Fruit fly (Drosophila melanogaster) whole organism, embryonic: Measurements from ENCODE around the gene CG44257.

Source experiments
- Ada2b ChIP-seq: fragments of 200-800 bp; sonication (Bioruptor generic); IDR thresholded peaks from 2 replicates; pipeline ENCODE4 v1.3.6; 2022; ENCODE audit warnings: missing biosample characterization, missing genetic modification characterization
- BEAF-32 ChIP-seq: fragments of 200-800 bp; sonication (Bioruptor generic); optimal IDR thresholded peaks from 3 replicates; lab custom pipeline; 2017; ENCODE audit warnings: missing biosample characterization, missing genetic modification characterization, mild to moderate bottlenecking, moderate library complexity, missing genetic modification reagents
- CG10274 ChIP-seq: fragments of 200-800 bp; sonication (Bioruptor generic); optimal IDR thresholded peaks from 3 replicates; lab custom pipeline; 2017; ENCODE audit warnings: missing biosample characterization, mild to moderate bottlenecking, missing genetic modification characterization
- CG12104 ChIP-seq: fragments of 200-800 bp; sonication (Bioruptor generic); optimal IDR thresholded peaks from 3 replicates; lab custom pipeline; 2016; ENCODE audit warnings: missing biosample characterization, missing genetic modification characterization
- CG12236 ChIP-seq: fragments of 200-800 bp; sonication (Bioruptor generic); optimal IDR thresholded peaks from 2 replicates; lab custom pipeline; 2016; ENCODE audit warnings: missing biosample characterization, missing genetic modification characterization
- CG13123 ChIP-seq: fragments of 200-800 bp; sonication (Bioruptor generic); optimal IDR thresholded peaks from 2 replicates; lab custom pipeline; 2016; ENCODE audit warnings: missing biosample characterization, missing genetic modification characterization
- CG14441 ChIP-seq: fragments of 200-800 bp; sonication (Bioruptor generic); IDR thresholded peaks from 2 replicates; pipeline ENCODE4 v1.3.6; 2022; ENCODE audit warnings: missing biosample characterization, missing genetic modification characterization
- CG17568 ChIP-seq: fragments of 200-800 bp; sonication (Bioruptor generic); optimal IDR thresholded peaks from 2 replicates; lab custom pipeline; 2018; ENCODE audit warnings: missing biosample characterization, mild to moderate bottlenecking, missing genetic modification characterization, moderate library complexity
- CG17802 ChIP-seq: fragments of 200-800 bp; sonication (Bioruptor generic); optimal IDR thresholded peaks from 2 replicates; lab custom pipeline; 2018; ENCODE audit warnings: missing biosample characterization, mild to moderate bottlenecking, missing genetic modification characterization, moderate library complexity
- CG1792 ChIP-seq: fragments of 200-800 bp; sonication (Bioruptor generic); optimal IDR thresholded peaks from 2 replicates; lab custom pipeline; 2016; ENCODE audit warnings: missing biosample characterization, missing genetic modification characterization
- CG30403 ChIP-seq: fragments of 200-800 bp; sonication (Bioruptor generic); optimal IDR thresholded peaks from 3 replicates; lab custom pipeline; 2016; ENCODE audit warnings: missing biosample characterization, missing genetic modification characterization
- CG31365 ChIP-seq: fragments of 200-800 bp; sonication (Bioruptor generic); optimal IDR thresholded peaks from 2 replicates; lab custom pipeline; 2018; ENCODE audit warnings: missing biosample characterization, mild to moderate bottlenecking, missing genetic modification characterization
- CG3281 ChIP-seq: fragments of 200-800 bp; sonication (Bioruptor generic); optimal IDR thresholded peaks from 3 replicates; lab custom pipeline; 2017; ENCODE audit warnings: missing biosample characterization, mild to moderate bottlenecking, missing genetic modification characterization
- CG33213 ChIP-seq: fragments of 200-800 bp; sonication (Bioruptor generic); optimal IDR thresholded peaks from 3 replicates; lab custom pipeline; 2016; ENCODE audit warnings: missing biosample characterization, missing genetic modification characterization
- CG4328 ChIP-seq: fragments of 200-800 bp; sonication (Bioruptor generic); optimal IDR thresholded peaks from 3 replicates; lab custom pipeline; 2017; ENCODE audit warnings: missing biosample characterization, missing genetic modification reagents, missing genetic modification characterization
- CG4730 ChIP-seq: fragments of 200-800 bp; sonication (Bioruptor generic); IDR thresholded peaks from 2 replicates; pipeline ENCODE4 v1.3.6; 2022; ENCODE audit warnings: missing biosample characterization, missing genetic modification characterization
- CG6175 ChIP-seq: fragments of 200-800 bp; sonication (Bioruptor generic); IDR thresholded peaks from 3 replicates; pipeline ENCODE4 v1.3.6; 2022; ENCODE audit warnings: missing biosample characterization, missing genetic modification characterization
- CG6272 ChIP-seq: fragments of 200-800 bp; sonication (Bioruptor generic); IDR thresholded peaks from 2 replicates; pipeline ENCODE4 v1.3.6; 2022; ENCODE audit warnings: missing biosample characterization, missing genetic modification characterization
- CG7839 ChIP-seq: fragments of 200-800 bp; sonication (Bioruptor generic); optimal IDR thresholded peaks from 3 replicates; lab custom pipeline; 2018; ENCODE audit warnings: missing biosample characterization, mild to moderate bottlenecking, missing genetic modification characterization, moderate library complexity
- CG8281 ChIP-seq: fragments of 200-800 bp; sonication (Bioruptor generic); optimal IDR thresholded peaks from 2 replicates; lab custom pipeline; 2018; ENCODE audit warnings: missing biosample characterization, mild to moderate bottlenecking, missing genetic modification characterization, moderate library complexity
- Camta ChIP-seq: fragments of 200-800 bp; sonication (Bioruptor generic); optimal IDR thresholded peaks from 2 replicates; lab custom pipeline; 2016; ENCODE audit warnings: missing biosample characterization, missing genetic modification characterization
- Dek ChIP-seq: fragments of 200-800 bp; sonication (Bioruptor generic); optimal IDR thresholded peaks from 3 replicates; lab custom pipeline; 2019; ENCODE audit warnings: missing biosample characterization, mild to moderate bottlenecking, missing genetic modification characterization, moderate library complexity
- HLHmδ ChIP-seq: fragments of 200-800 bp; sonication (Bioruptor generic); optimal IDR thresholded peaks from 2 replicates; lab custom pipeline; 2018; ENCODE audit warnings: missing biosample characterization, mild to moderate bottlenecking, missing genetic modification characterization, moderate library complexity
- Hmx ChIP-seq: fragments of 200-800 bp; sonication (Bioruptor generic); optimal IDR thresholded peaks from 2 replicates; lab custom pipeline; 2016; ENCODE audit warnings: missing biosample characterization, missing genetic modification characterization
- Hr3 ChIP-seq: fragments of 200-800 bp; sonication (Bioruptor generic); optimal IDR thresholded peaks from 3 replicates; lab custom pipeline; 2016; ENCODE audit warnings: missing biosample characterization, missing genetic modification characterization
- Optix ChIP-seq: fragments of 200-800 bp; sonication (Bioruptor generic); IDR thresholded peaks from 3 replicates; pipeline ENCODE4 v1.3.6; 2022; ENCODE audit warnings: missing biosample characterization, missing genetic modification characterization
- Sry-β ChIP-seq: fragments of 200-800 bp; sonication (Bioruptor generic); optimal IDR thresholded peaks from 2 replicates; lab custom pipeline; 2018; ENCODE audit warnings: missing biosample characterization, mild to moderate bottlenecking, missing genetic modification characterization, moderate library complexity
- Xrp1 ChIP-seq: fragments of 200-800 bp; sonication (Bioruptor generic); IDR thresholded peaks from 2 replicates; pipeline ENCODE4 v1.3.6; 2022; ENCODE audit warnings: missing biosample characterization, missing genetic modification characterization
- amos ChIP-seq: fragments of 200-800 bp; sonication (Bioruptor generic); IDR thresholded peaks from 2 replicates; pipeline ENCODE4 v1.3.6; 2022; ENCODE audit warnings: missing biosample characterization, missing genetic modification characterization; ENCODE audit not compliant: partially characterized antibody
- az2 ChIP-seq: fragments of 200-800 bp; sonication (Bioruptor generic); optimal IDR thresholded peaks from 3 replicates; lab custom pipeline; 2016; ENCODE audit warnings: missing biosample characterization, missing genetic modification characterization
- chm ChIP-seq: fragments of 200-800 bp; sonication (Bioruptor generic); IDR thresholded peaks from 2 replicates; pipeline ENCODE4 v1.3.6; 2022; ENCODE audit warnings: missing biosample characterization, missing genetic modification characterization
- croc ChIP-seq: fragments of 200-800 bp; sonication (Bioruptor generic); conservative IDR thresholded peaks from 3 replicates; pipeline ENCODE4 v1.3.6; 2022; ENCODE audit warnings: missing biosample characterization, missing genetic modification characterization
- gfzf ChIP-seq: fragments of 200-800 bp; sonication (Bioruptor generic); optimal IDR thresholded peaks from 2 replicates; lab custom pipeline; 2016; ENCODE audit warnings: missing biosample characterization, mild to moderate bottlenecking, missing genetic modification characterization, moderate library complexity
- ham ChIP-seq: fragments of 200-800 bp; sonication (Bioruptor generic); IDR thresholded peaks from 2 replicates; pipeline ENCODE4 v1.3.6; 2022; ENCODE audit warnings: missing biosample characterization, missing genetic modification characterization
- insv ChIP-seq, 2 experiments: fragments of 200-800 bp; sonication (Bioruptor generic); optimal IDR thresholded peaks; 3 replicates each; lab custom pipeline; 2016 to 2018; ENCODE audit warnings: missing biosample characterization in 2 of 2, missing genetic modification characterization in 2 of 2
- jigr1 ChIP-seq: fragments of 200-800 bp; sonication (Bioruptor generic); IDR thresholded peaks from 3 replicates; pipeline ENCODE4 v1.3.6; 2022; ENCODE audit warnings: missing biosample characterization, missing genetic modification characterization
- ken ChIP-seq: fragments of 200-800 bp; sonication (Bioruptor generic); IDR thresholded peaks from 3 replicates; pipeline ENCODE4 v1.3.6; 2022; ENCODE audit warnings: missing biosample characterization, missing genetic modification characterization
- lilli ChIP-seq: fragments of 200-800 bp; sonication (Bioruptor generic); optimal IDR thresholded peaks from 3 replicates; lab custom pipeline; 2016; ENCODE audit warnings: missing biosample characterization, missing genetic modification characterization
- lmd ChIP-seq: fragments of 200-800 bp; sonication (Bioruptor generic); IDR thresholded peaks from 2 replicates; pipeline ENCODE4 v1.3.6; 2022; ENCODE audit warnings: missing biosample characterization, missing genetic modification characterization
- luna ChIP-seq: fragments of 200-800 bp; sonication (Bioruptor generic); optimal IDR thresholded peaks from 2 replicates; lab custom pipeline; 2016; ENCODE audit warnings: missing biosample characterization, missing genetic modification characterization
- mld ChIP-seq: fragments of 200-800 bp; sonication (Bioruptor generic); IDR thresholded peaks from 3 replicates; pipeline ENCODE4 v1.3.6; 2022; ENCODE audit warnings: missing biosample characterization, missing genetic modification characterization; ENCODE audit not compliant: partially characterized antibody
- org-1 ChIP-seq: fragments of 200-800 bp; sonication (Bioruptor generic); optimal IDR thresholded peaks from 2 replicates; lab custom pipeline; 2017; ENCODE audit warnings: missing biosample characterization, missing genetic modification characterization
- otp ChIP-seq: fragments of 200-800 bp; sonication (Bioruptor generic); IDR thresholded peaks from 3 replicates; pipeline ENCODE4, ENCODE4 v1.3.6; 2022; ENCODE audit warnings: missing biosample characterization, missing genetic modification characterization
- ranshi ChIP-seq: fragments of 200-800 bp; sonication (Bioruptor generic); IDR thresholded peaks from 2 replicates; pipeline ENCODE4 v1.3.6; 2022; ENCODE audit warnings: missing biosample characterization, missing genetic modification characterization
- run ChIP-seq: fragments of 200-800 bp; sonication (Bioruptor generic); optimal IDR thresholded peaks from 3 replicates; lab custom pipeline; 2018; ENCODE audit warnings: missing biosample characterization, mild to moderate bottlenecking, missing genetic modification characterization
- sim ChIP-seq: fragments of 200-800 bp; sonication (Bioruptor generic); IDR thresholded peaks from 2 replicates; pipeline ENCODE4 v1.3.6; 2022; ENCODE audit warnings: missing biosample characterization, missing genetic modification characterization
- sob ChIP-seq: fragments of 200-800 bp; sonication (Bioruptor generic); IDR thresholded peaks from 2 replicates; pipeline ENCODE4 v1.3.6; 2022; ENCODE audit warnings: missing biosample characterization, missing genetic modification characterization
- stwl ChIP-seq: fragments of 200-800 bp; sonication (Bioruptor generic); optimal IDR thresholded peaks from 3 replicates; lab custom pipeline; 2018; ENCODE audit warnings: missing biosample characterization, mild to moderate bottlenecking, missing genetic modification characterization, moderate library complexity
- tgo ChIP-seq: fragments of 200-800 bp; sonication (Bioruptor generic); IDR thresholded peaks from 3 replicates; pipeline ENCODE4 v1.3.6; 2022; ENCODE audit warnings: missing biosample characterization, missing genetic modification characterization
- zen ChIP-seq: fragments of 200-800 bp; sonication (Bioruptor generic); optimal IDR thresholded peaks from 3 replicates; lab custom pipeline; 2018; ENCODE audit warnings: missing biosample characterization, mild to moderate bottlenecking, missing genetic modification characterization, moderate library complexity
- zen2 ChIP-seq: fragments of 200-800 bp; sonication (Bioruptor generic); IDR thresholded peaks from 3 replicates; pipeline ENCODE4 v1.3.6; 2022; ENCODE audit warnings: missing biosample characterization, missing genetic modification characterization; ENCODE audit not compliant: partially characterized antibody

CG44257 gene

dm6 chr3R:17231579-17231978 lies 33.5 kb upstream of the CG44257 start (continued):
- TF ChIP-seq Hmx (GFP tag; lab: Kevin White, UChicago) = no peak
- peak; percentile 52 for TF ChIP-seq CG14441 (GFP tag; lab: Robert Waterston, UW)
- no peak for TF ChIP-seq CG13123 (GFP tag; lab: Kevin White, UChicago)
- TF ChIP-seq lilli = peak; percentile 12
- TF ChIP-seq zen2 (GFP tag; lab: Robert Waterston, UW) = 0 out of 3 replicates have a peak, but pooled peaks have one; percentile 29
- peak; percentile 50; the same call in 2 of the 3 replicates for TF ChIP-seq Optix (GFP tag; lab: Robert Waterston, UW)
- peak; percentile 22 for TF ChIP-seq CG33213 (GFP tag; lab: Kevin White, UChicago)
- peak; percentile 18 for TF ChIP-seq Hr3 (GFP tag; lab: Kevin White, UChicago)
- TF ChIP-seq CG4328 (GFP tag; lab: Kevin White, UChicago) = no peak
- TF ChIP-seq Ada2b (GFP tag; lab: Robert Waterston, UW) = peak; percentile 71
- no peak for TF ChIP-seq CG1792 (GFP tag; lab: Kevin White, UChicago)
- peak; percentile 71 for TF ChIP-seq otp (GFP tag; lab: Robert Waterston, UW)
- no peak for TF ChIP-seq CG3281
- no peak for TF ChIP-seq luna (GFP tag; lab: Kevin White, UChicago)
- peak; percentile 14; the same call in 1 of the 2 replicates for TF ChIP-seq chm (GFP tag; lab: Robert Waterston, UW)
- no peak for TF ChIP-seq gfzf (GFP tag; lab: Kevin White, UChicago)
- 0 out of 3 replicates have a peak, but pooled peaks have one; percentile 14 for TF ChIP-seq tgo (GFP tag; lab: Robert Waterston, UW)
- no peak for TF ChIP-seq CG8281 (tag; lab: Kevin White, UChicago)
- TF ChIP-seq org-1 (GFP tag; lab: Kevin White, UChicago) = no peak
- TF ChIP-seq ranshi = peak; percentile 28; the same call in 1 of the 2 replicates
- TF ChIP-seq jigr1 = 0 out of 3 replicates have a peak, but pooled peaks have one; percentile 50
- TF ChIP-seq Sry-β = peak; percentile 84
- peak; percentile 33 for TF ChIP-seq CG30403 (GFP tag; lab: Kevin White, UChicago)
- peak; percentile 45 for TF ChIP-seq CG4730 (GFP tag; lab: Robert Waterston, UW)
- peak; percentile 31 for TF ChIP-seq az2 (GFP tag; lab: Kevin White, UChicago)
- no peak for TF ChIP-seq CG10274
- peak; percentile 38; the same call in 1 of the 2 replicates for TF ChIP-seq CG6272
- TF ChIP-seq sob = no peak
- no peak for TF ChIP-seq HLHmδ (GFP tag; lab: Kevin White, UChicago)
- peak; percentile 93 for TF ChIP-seq stwl
- TF ChIP-seq ham (GFP tag; lab: Robert Waterston, UW) = no peak
- peak; percentile 69 for TF ChIP-seq zen
- TF ChIP-seq mld (GFP tag; lab: Robert Waterston, UW) = no peak
- TF ChIP-seq CG17568 (GFP tag; lab: Kevin White, UChicago) = no peak
- peak; percentile 40; the same call in 1 of the 2 replicates for TF ChIP-seq Xrp1 (GFP tag; lab: Robert Waterston, UW)
- no peak for TF ChIP-seq sim
- no peak for TF ChIP-seq CG6175 (GFP tag; lab: Robert Waterston, UW)
- TF ChIP-seq insv (GFP tag; optimal IDR thresholded peaks at IDR 0.05; lab: Kevin White, UChicago) = no peak
- TF ChIP-seq amos (GFP tag; lab: Robert Waterston, UW) = 0 out of 2 replicates have a peak, but pooled peaks have one; percentile 19
- peak; percentile 34; the same call in 1 of the 3 replicates for TF ChIP-seq ken (GFP tag; lab: Robert Waterston, UW)
- TF ChIP-seq Camta (GFP tag; lab: Kevin White, UChicago) = no peak
- peak; percentile 94 for TF ChIP-seq CG31365 (tag; lab: Kevin White, UChicago)
- no peak for TF ChIP-seq run (tag; lab: Kevin White, UChicago)
- TF ChIP-seq lmd = peak; percentile 36
- peak; percentile 29; the same call in 1 of the 3 replicates for TF ChIP-seq croc (GFP tag; lab: Robert Waterston, UW)
- TF ChIP-seq CG12104 (GFP tag; lab: Kevin White, UChicago) = no peak
- TF ChIP-seq CG7839 (tag; lab: Kevin White, UChicago) = peak; percentile 10
- TF ChIP-seq CG12236 = no peak
- TF ChIP-seq BEAF-32 = peak; percentile 6
- peak; percentile 28 for TF ChIP-seq CG17802 (tag; lab: Kevin White, UChicago)
- TF ChIP-seq Dek (tag; lab: Kevin White, UChicago) = no peak
